Fruit fly (Drosophila melanogaster) whole organism, embryonic: ENCODE data around the gene AOX1.

Experiments used
- Aef1 ChIP-seq: fragments of 200-800 bp; sonication (Bioruptor generic); IDR thresholded peaks from 3 replicates; pipeline ENCODE4 v1.3.6; 2022; ENCODE audit warnings: missing biosample characterization, missing genetic modification characterization
- CG10431 ChIP-seq: fragments of 200-800 bp; sonication (Bioruptor generic); optimal IDR thresholded peaks from 3 replicates; lab custom pipeline; 2018; ENCODE audit warnings: missing biosample characterization, mild to moderate bottlenecking, missing genetic modification characterization
- CG10654 ChIP-seq: fragments of 200-800 bp; sonication (Bioruptor generic); optimal IDR thresholded peaks from 2 replicates; lab custom pipeline; 2016; ENCODE audit warnings: missing biosample characterization, missing genetic modification characterization
- CG11504 ChIP-seq: fragments of 200-800 bp; sonication (Bioruptor generic); optimal IDR thresholded peaks from 3 replicates; lab custom pipeline; 2019; ENCODE audit warnings: missing biosample characterization, mild to moderate bottlenecking, missing genetic modification characterization, moderate library complexity
- CG1233 ChIP-seq: fragments of 200-800 bp; sonication (Bioruptor generic); optimal IDR thresholded peaks from 4 replicates; lab custom pipeline; 2018; ENCODE audit warnings: missing biosample characterization, mild to moderate bottlenecking, missing genetic modification characterization
- CG12391 ChIP-seq: fragments of 200-800 bp; sonication (Bioruptor generic); optimal IDR thresholded peaks from 3 replicates; lab custom pipeline; 2018; ENCODE audit warnings: missing biosample characterization, mild to moderate bottlenecking, missing genetic modification characterization, moderate library complexity
- CG12659 ChIP-seq: fragments of 200-800 bp; sonication (Bioruptor generic); optimal IDR thresholded peaks from 3 replicates; lab custom pipeline; 2017; ENCODE audit warnings: mild to moderate bottlenecking, missing biosample characterization, missing genetic modification reagents, missing genetic modification characterization
- CG13287 ChIP-seq: fragments of 200-800 bp; sonication (Bioruptor generic); IDR thresholded peaks from 2 replicates; pipeline ENCODE4 v1.3.6; 2022; ENCODE audit warnings: missing biosample characterization, missing genetic modification characterization; ENCODE audit not compliant: partially characterized antibody
- CG13775 ChIP-seq: fragments of 200-800 bp; sonication (Bioruptor generic); optimal IDR thresholded peaks from 3 replicates; lab custom pipeline; 2017; ENCODE audit warnings: missing biosample characterization, mild to moderate bottlenecking, missing genetic modification characterization
- CG14014 ChIP-seq: fragments of 200-800 bp; sonication (Bioruptor generic); IDR thresholded peaks from 2 replicates; pipeline ENCODE4 v1.3.6; 2022; ENCODE audit warnings: missing biosample characterization, missing genetic modification characterization
- CG14710 ChIP-seq: fragments of 200-800 bp; sonication (Bioruptor generic); optimal IDR thresholded peaks from 3 replicates; lab custom pipeline; 2019; ENCODE audit warnings: missing biosample characterization, mild to moderate bottlenecking, missing genetic modification characterization, moderate library complexity
- CG1529 ChIP-seq: fragments of 200-800 bp; sonication (Bioruptor generic); optimal IDR thresholded peaks from 3 replicates; lab custom pipeline; 2018; ENCODE audit warnings: missing biosample characterization, missing genetic modification characterization
- CG17829 ChIP-seq: fragments of 200-800 bp; optimal IDR thresholded peaks from 2 replicates; lab custom pipeline; 2019; ENCODE audit warnings: missing biosample characterization, mild to moderate bottlenecking, missing genetic modification characterization, moderate library complexity
- CG18262 ChIP-seq: fragments of 200-800 bp; optimal IDR thresholded peaks from 3 replicates; lab custom pipeline; 2019; ENCODE audit warnings: missing biosample characterization, mild to moderate bottlenecking, missing genetic modification characterization, moderate library complexity
- CG2120 ChIP-seq: fragments of 200-800 bp; sonication (Bioruptor generic); optimal IDR thresholded peaks from 3 replicates; lab custom pipeline; 2016; ENCODE audit warnings: missing biosample characterization, missing genetic modification characterization
- CG2199 ChIP-seq: fragments of 200-800 bp; sonication (Bioruptor generic); IDR thresholded peaks from 3 replicates; pipeline ENCODE4 v1.3.6; 2022; ENCODE audit warnings: missing biosample characterization, missing genetic modification characterization
- CG2678 ChIP-seq: fragments of 200-800 bp; sonication (Bioruptor generic); optimal IDR thresholded peaks from 3 replicates; lab custom pipeline; 2019; ENCODE audit warnings: missing biosample characterization, mild to moderate bottlenecking, missing genetic modification characterization, moderate library complexity
- CG31224 ChIP-seq: fragments of 200-800 bp; sonication (Bioruptor generic); IDR thresholded peaks from 2 replicates; pipeline ENCODE4 v1.3.6; 2022; ENCODE audit warnings: missing biosample characterization, missing genetic modification characterization
- CG32767 ChIP-seq: fragments of 200-800 bp; sonication (Bioruptor generic); IDR thresholded peaks from 2 replicates; pipeline ENCODE4 v1.3.6; 2022; ENCODE audit warnings: missing biosample characterization, missing genetic modification characterization
- CG33557 ChIP-seq: fragments of 200-800 bp; sonication (Bioruptor generic); optimal IDR thresholded peaks from 2 replicates; lab custom pipeline; 2019; ENCODE audit warnings: missing biosample characterization, mild to moderate bottlenecking, missing genetic modification characterization, moderate library complexity
- CG4617 ChIP-seq: fragments of 200-800 bp; sonication (Bioruptor generic); optimal IDR thresholded peaks from 3 replicates; lab custom pipeline; 2016; ENCODE audit warnings: missing biosample characterization, missing genetic modification characterization, borderline replicate concordance
- CG6689 ChIP-seq: fragments of 200-800 bp; sonication (Bioruptor generic); IDR thresholded peaks from 2 replicates; pipeline ENCODE4 v1.3.6; 2022; ENCODE audit warnings: missing biosample characterization, missing genetic modification characterization
- CG7786 ChIP-seq: fragments of 200-800 bp; sonication (Bioruptor generic); optimal IDR thresholded peaks from 2 replicates; lab custom pipeline; 2016; ENCODE audit warnings: missing biosample characterization, missing genetic modification characterization
- CG7839 ChIP-seq: fragments of 200-800 bp; sonication (Bioruptor generic); optimal IDR thresholded peaks from 3 replicates; lab custom pipeline; 2018; ENCODE audit warnings: missing biosample characterization, mild to moderate bottlenecking, missing genetic modification characterization, moderate library complexity
- CG8765 ChIP-seq: fragments of 200-800 bp; sonication (Bioruptor generic); IDR thresholded peaks from 2 replicates; pipeline ENCODE4 v1.3.6; 2022; ENCODE audit warnings: missing biosample characterization, missing genetic modification characterization
- CG9876 ChIP-seq: fragments of 200-800 bp; sonication (Bioruptor generic); optimal IDR thresholded peaks from 2 replicates; lab custom pipeline; 2016; ENCODE audit warnings: missing biosample characterization, missing genetic modification characterization
- CHES-1-like ChIP-seq: fragments of 200-800 bp; sonication (Bioruptor generic); optimal IDR thresholded peaks from 2 replicates; lab custom pipeline; 2016; ENCODE audit warnings: missing biosample characterization, missing genetic modification characterization
- D19A ChIP-seq: fragments of 200-800 bp; optimal IDR thresholded peaks from 3 replicates; lab custom pipeline; 2019; ENCODE audit warnings: missing biosample characterization, mild to moderate bottlenecking, missing genetic modification characterization, moderate library complexity
- Hmr ChIP-seq: fragments of 200-800 bp; sonication (Bioruptor generic); optimal IDR thresholded peaks from 3 replicates; lab custom pipeline; 2017; ENCODE audit warnings: mild to moderate bottlenecking, missing biosample characterization, missing genetic modification reagents, missing genetic modification characterization
- Sox102F ChIP-seq: fragments of 200-800 bp; sonication (Bioruptor generic); optimal IDR thresholded peaks from 2 replicates; lab custom pipeline; 2018; ENCODE audit warnings: missing biosample characterization, mild to moderate bottlenecking, missing genetic modification characterization, moderate library complexity
- Vsx1 ChIP-seq: fragments of 200-800 bp; sonication (Bioruptor generic); optimal IDR thresholded peaks from 2 replicates; lab custom pipeline; 2017; ENCODE audit warnings: missing biosample characterization, mild to moderate bottlenecking, missing genetic modification characterization, missing genetic modification reagents
- Xrp1 ChIP-seq: fragments of 200-800 bp; sonication (Bioruptor generic); IDR thresholded peaks from 2 replicates; pipeline ENCODE4 v1.3.6; 2022; ENCODE audit warnings: missing biosample characterization, missing genetic modification characterization
- bsh ChIP-seq, 2 experiments: fragments of 200-800 bp; sonication (Bioruptor generic); optimal IDR thresholded peaks; 2 replicates each; lab custom pipeline; 2017 to 2018; ENCODE audit warnings: mild to moderate bottlenecking in 2 of 2, missing biosample characterization in 2 of 2, missing genetic modification characterization in 2 of 2, moderate library complexity in 1 of 2
- dmrt11E ChIP-seq: fragments of 200-800 bp; sonication (Bioruptor generic); optimal IDR thresholded peaks from 3 replicates; lab custom pipeline; 2018; ENCODE audit warnings: missing biosample characterization, mild to moderate bottlenecking, missing genetic modification characterization, moderate library complexity
- ewg ChIP-seq: fragments of 200-800 bp; sonication (Bioruptor generic); optimal IDR thresholded peaks from 3 replicates; lab custom pipeline; 2017; ENCODE audit warnings: mild to moderate bottlenecking, missing biosample characterization, missing genetic modification reagents, missing genetic modification characterization
- gem ChIP-seq: fragments of 200-800 bp; sonication (Bioruptor generic); optimal IDR thresholded peaks from 2 replicates; lab custom pipeline; 2019; ENCODE audit warnings: missing biosample characterization, mild to moderate bottlenecking, missing genetic modification characterization, moderate library complexity
- gfzf ChIP-seq: fragments of 200-800 bp; sonication (Bioruptor generic); optimal IDR thresholded peaks from 2 replicates; lab custom pipeline; 2016; ENCODE audit warnings: missing biosample characterization, mild to moderate bottlenecking, missing genetic modification characterization, moderate library complexity
- gsb-n ChIP-seq: fragments of 200-800 bp; sonication (Bioruptor generic); optimal IDR thresholded peaks from 3 replicates; lab custom pipeline; 2018; ENCODE audit warnings: missing biosample characterization, mild to moderate bottlenecking, missing genetic modification characterization
- her ChIP-seq: fragments of 200-800 bp; sonication (Bioruptor generic); optimal IDR thresholded peaks from 2 replicates; lab custom pipeline; 2016; ENCODE audit warnings: missing biosample characterization, missing genetic modification characterization
- kah ChIP-seq: fragments of 200-800 bp; sonication (Bioruptor generic); optimal IDR thresholded peaks from 2 replicates; lab custom pipeline; 2018; ENCODE audit warnings: missing biosample characterization, mild to moderate bottlenecking, missing genetic modification characterization
- kni ChIP-seq: fragments of 200-800 bp; sonication (Bioruptor generic); optimal IDR thresholded peaks from 3 replicates; lab custom pipeline; 2017; ENCODE audit warnings: mild to moderate bottlenecking, missing biosample characterization, missing genetic modification reagents, missing genetic modification characterization
- lbe ChIP-seq: fragments of 200-800 bp; sonication (Bioruptor generic); optimal IDR thresholded peaks from 2 replicates; lab custom pipeline; 2016; ENCODE audit warnings: missing biosample characterization, mild to moderate bottlenecking, missing genetic modification characterization
- lola ChIP-seq, 3 experiments: fragments of >200 bp in 2 of 3; fragments of 200-800 bp in 1 of 3; sonication (Bioruptor generic) in 1 of 3; optimal IDR thresholded peaks; 2 replicates each; lab custom pipeline; 2017 to 2019; ENCODE audit warnings: missing biosample characterization in 3 of 3, missing genetic modification characterization in 3 of 3, mild to moderate bottlenecking in 1 of 3, moderate library complexity in 1 of 3
- mld ChIP-seq: fragments of 200-800 bp; sonication (Bioruptor generic); IDR thresholded peaks from 3 replicates; pipeline ENCODE4 v1.3.6; 2022; ENCODE audit warnings: missing biosample characterization, missing genetic modification characterization; ENCODE audit not compliant: partially characterized antibody
- nmo ChIP-seq: fragments of 200-800 bp; sonication (Bioruptor generic); optimal IDR thresholded peaks from 2 replicates; lab custom pipeline; 2018; ENCODE audit warnings: missing biosample characterization, mild to moderate bottlenecking, missing genetic modification characterization, moderate library complexity
- otp ChIP-seq: fragments of 200-800 bp; sonication (Bioruptor generic); IDR thresholded peaks from 3 replicates; pipeline ENCODE4, ENCODE4 v1.3.6; 2022; ENCODE audit warnings: missing biosample characterization, missing genetic modification characterization
- pnt ChIP-seq: fragments of 200-800 bp; sonication (Bioruptor generic); optimal IDR thresholded peaks from 3 replicates; lab custom pipeline; 2016; ENCODE audit warnings: missing biosample characterization, missing genetic modification characterization
- ranshi ChIP-seq: fragments of 200-800 bp; sonication (Bioruptor generic); IDR thresholded peaks from 2 replicates; pipeline ENCODE4 v1.3.6; 2022; ENCODE audit warnings: missing biosample characterization, missing genetic modification characterization
- sisA ChIP-seq: fragments of 200-800 bp; sonication (Bioruptor generic); IDR thresholded peaks from 2 replicates; pipeline ENCODE4 v1.3.6; 2022; ENCODE audit warnings: missing biosample characterization, missing genetic modification characterization
- tup ChIP-seq: fragments of 200-800 bp; sonication (Bioruptor generic); optimal IDR thresholded peaks from 2 replicates; lab custom pipeline; 2016; ENCODE audit warnings: missing biosample characterization, mild to moderate bottlenecking, missing genetic modification characterization, moderate library complexity

AOX1 gene

dm6 chr3R:15566948-15567347 lies 29.9 kb upstream of the AOX1 start (continued):
- TF ChIP-seq CG11504 = peak; percentile 35
- TF ChIP-seq CG14014 = no peak
- TF ChIP-seq tup = no peak
- no peak for TF ChIP-seq sisA (GFP tag; lab: Robert Waterston, UW)
- peak; percentile 9 for TF ChIP-seq Sox102F (GFP tag; lab: Kevin White, UChicago)
- TF ChIP-seq CG1529 (GFP tag; lab: Kevin White, UChicago) = no peak
- no peak for TF ChIP-seq kah (GFP tag; lab: Kevin White, UChicago)
- no peak for TF ChIP-seq CHES-1-like
- no peak for TF ChIP-seq her (GFP tag; lab: Kevin White, UChicago)
- no peak for TF ChIP-seq gfzf (GFP tag; lab: Kevin White, UChicago)
- TF ChIP-seq otp (GFP tag; lab: Robert Waterston, UW) = no peak
- TF ChIP-seq Hmr = no peak
- no peak for TF ChIP-seq Vsx1 (GFP tag; lab: Kevin White, UChicago)
- TF ChIP-seq CG12391 (tag; lab: Kevin White, UChicago) = peak; percentile 15
- peak in 1 of 2 experiments; percentile 34 for TF ChIP-seq bsh (GFP tag; optimal IDR thresholded peaks at IDR 0.05; lab: Kevin White, UChicago)
- no peak for TF ChIP-seq CG8765
- no peak for TF ChIP-seq CG1233 (GFP tag; lab: Kevin White, UChicago)
- peak; percentile 29 for TF ChIP-seq CG7839 (tag; lab: Kevin White, UChicago)
- TF ChIP-seq CG2199 (GFP tag; lab: Robert Waterston, UW) = no peak
- peak; percentile 17 for TF ChIP-seq dmrt11E
- peak; percentile 12 for TF ChIP-seq CG2678 (tag; lab: Kevin White, UChicago)
- peak; percentile 51 for TF ChIP-seq gem
- no peak for TF ChIP-seq lbe (GFP tag; lab: Kevin White, UChicago)
- TF ChIP-seq Xrp1 (GFP tag; lab: Robert Waterston, UW) = peak; percentile 23; the same call in 1 of the 2 replicates
- peak; percentile 1 for TF ChIP-seq CG14710 (tag; lab: Kevin White, UChicago)
- peak; percentile 18 for TF ChIP-seq CG18262 (tag; lab: Kevin White, UChicago)
- no peak for TF ChIP-seq CG33557 (GFP tag; lab: Kevin White, UChicago)
- no peak for TF ChIP-seq pnt
- no peak for TF ChIP-seq CG6689 (GFP tag; lab: Robert Waterston, UW)
- no peak for TF ChIP-seq CG10431
- TF ChIP-seq CG32767 = no peak
- no peak for TF ChIP-seq CG12659 (GFP tag; lab: Kevin White, UChicago)
- no peak for TF ChIP-seq ranshi (GFP tag; lab: Robert Waterston, UW)
- TF ChIP-seq ewg = no peak
- TF ChIP-seq CG31224 = no peak
- no peak for TF ChIP-seq CG13287 (GFP tag; lab: Robert Waterston, UW)
- TF ChIP-seq Aef1 (GFP tag; lab: Robert Waterston, UW) = no peak
- TF ChIP-seq CG10654 (GFP tag; lab: Kevin White, UChicago) = no peak
- TF ChIP-seq CG17829 (tag; lab: Kevin White, UChicago) = peak; percentile 7
- no peak for TF ChIP-seq CG2120
- no peak for TF ChIP-seq kni (GFP tag; lab: Kevin White, UChicago)
- no peak for TF ChIP-seq mld (GFP tag; lab: Robert Waterston, UW)
- no peak for TF ChIP-seq CG7786 (GFP tag; lab: Kevin White, UChicago)
- TF ChIP-seq CG4617 (GFP tag; lab: Kevin White, UChicago) = no peak
- TF ChIP-seq nmo (GFP tag; lab: Kevin White, UChicago) = peak; percentile 10
- TF ChIP-seq lola (GFP tag; optimal IDR thresholded peaks at IDR 0.05; lab: Kevin White, UChicago) = peak in 1 of 3 experiments; percentile 5
- TF ChIP-seq gsb-n = no peak
- TF ChIP-seq CG13775 = no peak
- no peak for TF ChIP-seq D19A
- TF ChIP-seq CG9876 (GFP tag; lab: Kevin White, UChicago) = no peak
